Fruit fly (Drosophila melanogaster): ENCODE data around the gene CG7523.

CG7523 gene

DNA sequence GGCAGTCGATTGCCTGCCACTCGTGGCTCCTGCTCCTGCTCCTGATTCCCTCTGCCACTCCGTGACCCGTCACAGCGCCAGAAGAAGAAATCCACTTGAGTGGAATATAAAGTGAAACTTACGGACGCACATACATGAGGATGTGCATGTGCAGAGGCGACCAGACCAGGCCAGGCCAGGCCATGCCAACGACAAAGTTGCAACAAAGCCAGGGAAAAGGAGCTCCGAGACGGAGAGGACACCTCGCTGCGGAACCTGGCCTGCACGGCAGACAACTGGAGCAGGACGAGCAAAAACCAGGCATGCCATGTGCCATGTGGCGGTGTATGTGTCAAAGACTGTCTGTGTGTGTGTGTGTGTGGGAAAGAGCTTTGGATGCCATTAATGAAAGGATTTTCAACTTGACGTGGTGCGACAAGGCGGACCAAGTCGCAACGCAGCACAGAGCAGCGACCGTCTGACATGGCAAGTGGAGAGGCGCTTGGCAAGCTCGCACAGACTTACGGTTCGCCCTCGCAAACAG is 39.0 kb upstream of the CG7523 start (continued):
- TF ChIP-seq ind (GFP tag; optimal IDR thresholded peaks at IDR 0.05) (no peak), E2f1 (GFP tag; IDR thresholded peaks at IDR 0.05) (no peak), toy (GFP tag; IDR thresholded peaks at IDR 0.05) (no peak), Ptx1 (GFP tag; IDR thresholded peaks at IDR 0.05) (no peak), CG3995 (GFP tag; optimal IDR thresholded peaks at IDR 0.05) (no peak), cg (GFP tag; optimal IDR thresholded peaks at IDR 0.05) (peak; percentile 19), ap (GFP tag; IDR thresholded peaks at IDR 0.05) (no peak), CG10267 (tag; optimal IDR thresholded peaks at IDR 0.05) (no peak), CG12744 (GFP tag; optimal IDR thresholded peaks at IDR 0.05) (no peak), CG18262 (tag; optimal IDR thresholded peaks at IDR 0.05) (no peak)

- TF ChIP-seq CG11696 (GFP tag; IDR thresholded peaks at IDR 0.05) (peak; percentile 85), Awh (GFP tag; IDR thresholded peaks at IDR 0.05) (peak; percentile 45; the same call in 1 of the 2 replicates), CG32767 (GFP tag; IDR thresholded peaks at IDR 0.05) (0 out of 2 replicates have a peak, but pooled peaks have one; percentile 40), vvl (GFP tag; IDR thresholded peaks at IDR 0.05) (peak; percentile 28; the same call in 1 of the 2 replicates), CG2199 (GFP tag; IDR thresholded peaks at IDR 0.05) (0 out of 3 replicates have a peak, but pooled peaks have one; percentile 54), onecut (GFP tag; IDR thresholded peaks at IDR 0.05) (0 out of 2 replicates have a peak, but pooled peaks have one; percentile 1), CG10366 (GFP tag; IDR thresholded peaks at IDR 0.05) (0 out of 2 replicates have a peak, but pooled peaks have one; percentile 23), CG17328 (GFP tag; IDR thresholded peaks at IDR 0.05) (0 out of 2 replicates have a peak, but pooled peaks have one; percentile 13), chm (GFP tag; IDR thresholded peaks at IDR 0.05) (0 out of 2 replicates have a peak, but pooled peaks have one; percentile 20), CG6272 (GFP tag; IDR thresholded peaks at IDR 0.05) (no peak), CG10462 (GFP tag; optimal IDR thresholded peaks at IDR 0.05) (no peak), lilli (GFP tag; optimal IDR thresholded peaks at IDR 0.05) (no peak), Ptx1 (GFP tag; IDR thresholded peaks at IDR 0.05) (peak; percentile 10; the same call in 1 of the 2 replicates), CG18599 (GFP tag; optimal IDR thresholded peaks at IDR 0.05) (peak; percentile 13), CG4707 (GFP tag; optimal IDR thresholded peaks at IDR 0.05) (peak; percentile 18), chif (GFP tag; optimal IDR thresholded peaks at IDR 0.05) (peak in 1 of 2 experiments; percentile 12), Optix (GFP tag; IDR thresholded peaks at IDR 0.05) (peak; percentile 39; the same call in 1 of the 3 replicates), CG8290 (GFP tag; optimal IDR thresholded peaks at IDR 0.05) (no peak), CG8290 (tag; optimal IDR thresholded peaks at IDR 0.05) (peak in 1 of 2 experiments; percentile 18), prd (optimal IDR thresholded peaks at IDR 0.05) (no peak), prd (GFP tag; IDR thresholded peaks at IDR 0.05) (peak; percentile 37; the same call in 2 of the 3 replicates), tin (GFP tag; optimal IDR thresholded peaks at IDR 0.05) (peak; percentile 18), seq (GFP tag; IDR thresholded peaks at IDR 0.05) (0 out of 2 replicates have a peak, but pooled peaks have one; percentile 15), CG3838 (GFP tag; optimal IDR thresholded peaks at IDR 0.05) (no peak), ci (GFP tag; IDR thresholded peaks at IDR 0.05) (peak; percentile 60; the same call in 2 of the 3 replicates), CG8388 (GFP tag; optimal IDR thresholded peaks at IDR 0.05) (peak; percentile 5), Gug (GFP tag; IDR thresholded peaks at IDR 0.05) (peak; percentile 23; the same call in 2 of the 4 replicates), CG1603 (tag; optimal IDR thresholded peaks at IDR 0.05) (peak; percentile 35), CG10979 (tag; optimal IDR thresholded peaks at IDR 0.05) (peak; percentile 6), hth (optimal IDR thresholded peaks at IDR 0.05) (no peak), ham (GFP tag; IDR thresholded peaks at IDR 0.05) (no peak), CG9215 (GFP tag; IDR thresholded peaks at IDR 0.05) (no peak), H15 (GFP tag; IDR thresholded peaks at IDR 0.05) (0 out of 3 replicates have a peak, but pooled peaks have one; percentile 41), zfh1 (GFP tag; IDR thresholded peaks at IDR 0.05) (0 out of 3 replicates have a peak, but pooled peaks have one; percentile 47), sisA (GFP tag; IDR thresholded peaks at IDR 0.05) (peak; percentile 22; the same call in 1 of the 2 replicates), pan (optimal IDR thresholded peaks at IDR 0.05) (no peak), pan (GFP tag; optimal IDR thresholded peaks at IDR 0.05 in 1 of 2, IDR thresholded peaks at IDR 0.05 in 1 of 2) (peak in 1 of 2 experiments; percentile 33), dmrt11E (tag; optimal IDR thresholded peaks at IDR 0.05) (peak; percentile 7), CG11695 (GFP tag; IDR thresholded peaks at IDR 0.05) (peak; percentile 35; the same call in 1 of the 3 replicates), Atf3 (GFP tag; optimal IDR thresholded peaks at IDR 0.05) (no peak)
These were observed 38.2 kb upstream of the CG7523 start for dm6 chr3R:17708778-17709476.
